Fruit fly (Drosophila melanogaster): ENCODE data around the gene CG4789.

CG4789 gene

DNA sequence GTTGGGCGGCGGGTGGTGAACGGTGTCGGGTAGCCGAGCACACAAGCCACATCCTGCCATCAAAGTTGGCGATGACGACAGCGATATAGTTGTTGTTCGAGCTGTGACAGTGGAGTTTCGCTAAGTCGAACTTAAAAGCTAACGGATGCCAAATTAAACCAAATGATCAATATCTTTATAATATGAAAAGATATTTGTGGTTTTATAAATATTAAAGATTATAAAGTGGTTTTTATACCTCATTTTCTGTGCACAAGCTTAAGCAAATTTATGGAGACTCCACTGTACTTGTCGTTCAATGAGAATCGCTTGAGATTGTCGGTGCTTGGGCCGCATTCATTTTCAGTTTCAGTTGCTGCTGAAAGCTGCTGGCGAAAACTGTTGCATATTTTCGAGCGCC, 21.4 kb downstream of the CG4789 start (continued):
- TF ChIP-seq PHDP (tag; optimal IDR thresholded peaks at IDR 0.05) (peak; percentile 66), CG1233 (GFP tag; optimal IDR thresholded peaks at IDR 0.05) (peak; percentile 11), CG10147 (GFP tag; optimal IDR thresholded peaks at IDR 0.05) (peak; percentile 29), CG16815 (GFP tag; optimal IDR thresholded peaks at IDR 0.05) (peak; percentile 5), ssp (GFP tag; IDR thresholded peaks at IDR 0.05) (no peak), Ptx1 (GFP tag; IDR thresholded peaks at IDR 0.05) (peak; percentile 66), CG15269 (tag; optimal IDR thresholded peaks at IDR 0.05) (peak; percentile 71), maf-S (GFP tag; optimal IDR thresholded peaks at IDR 0.05) (no peak), CG7839 (tag; optimal IDR thresholded peaks at IDR 0.05) (peak; percentile 70), CG10462 (GFP tag; optimal IDR thresholded peaks at IDR 0.05) (no peak), CG10321 (GFP tag; IDR thresholded peaks at IDR 0.05) (peak; percentile 25; the same call in 1 of the 2 replicates), CG11504 (tag; optimal IDR thresholded peaks at IDR 0.05) (peak; percentile 77), CG14667 (GFP tag; IDR thresholded peaks at IDR 0.05) (peak; percentile 37; the same call in 1 of the 2 replicates), CG2120 (GFP tag; optimal IDR thresholded peaks at IDR 0.05) (peak; percentile 29), MTF-1 (GFP tag; optimal IDR thresholded peaks at IDR 0.05; ENCODE audit: borderline replicate concordance) (no peak), jigr1 (GFP tag; IDR thresholded peaks at IDR 0.05) (no peak), Ssrp (tag; optimal IDR thresholded peaks at IDR 0.05) (peak; percentile 53), ATbp (GFP tag; optimal IDR thresholded peaks at IDR 0.05) (peak; percentile 61), Optix (GFP tag; IDR thresholded peaks at IDR 0.05) (no peak), CG30020 (tag; optimal IDR thresholded peaks at IDR 0.05) (no peak), CG8765 (GFP tag; IDR thresholded peaks at IDR 0.05) (no peak), CG8290 (GFP tag; optimal IDR thresholded peaks at IDR 0.05) (no peak), CG8290 (tag; optimal IDR thresholded peaks at IDR 0.05) (peak in 1 of 2 experiments; percentile 19), Fer2 (tag; optimal IDR thresholded peaks at IDR 0.05) (no peak), bsh (GFP tag; optimal IDR thresholded peaks at IDR 0.05) (peak in 1 of 2 experiments; percentile 71), CG12769 (tag; optimal IDR thresholded peaks at IDR 0.05) (peak; percentile 19), exex (tag; optimal IDR thresholded peaks at IDR 0.05) (no peak), CG9932 (GFP tag; IDR thresholded peaks at IDR 0.05) (peak; percentile 30; the same call in 1 of the 2 replicates), CG3065 (GFP tag; optimal IDR thresholded peaks at IDR 0.05) (no peak), p53 (GFP tag; optimal IDR thresholded peaks at IDR 0.05) (no peak), scrt (GFP tag; optimal IDR thresholded peaks at IDR 0.05) (peak; percentile 1), Oli (tag; optimal IDR thresholded peaks at IDR 0.05) (peak; percentile 52), fu2 (GFP tag; optimal IDR thresholded peaks at IDR 0.05) (no peak), CG3407 (GFP tag; optimal IDR thresholded peaks at IDR 0.05) (peak; percentile 11), lov (optimal IDR thresholded peaks at IDR 0.05) (no peak), lov (GFP tag; IDR thresholded peaks at IDR 0.05) (no peak), CG17912 (GFP tag; optimal IDR thresholded peaks at IDR 0.05) (no peak), Mrtf (GFP tag; IDR thresholded peaks at IDR 0.05) (0 out of 3 replicates have a peak, but pooled peaks have one; percentile 34), CG4424 (GFP tag; optimal IDR thresholded peaks at IDR 0.05) (peak; percentile 35), her (GFP tag; optimal IDR thresholded peaks at IDR 0.05) (no peak), Asciz (GFP tag; optimal IDR thresholded peaks at IDR 0.05) (no peak), CG9727 (GFP tag; optimal IDR thresholded peaks at IDR 0.05) (no peak), CG4730 (GFP tag; IDR thresholded peaks at IDR 0.05) (peak; percentile 39; the same call in 1 of the 2 replicates), tap (tag; optimal IDR thresholded peaks at IDR 0.05) (peak; percentile 50), sd (tag; optimal IDR thresholded peaks at IDR 0.05) (no peak), cwo (GFP tag; optimal IDR thresholded peaks at IDR 0.05) (peak; percentile 21), tio (GFP tag; optimal IDR thresholded peaks at IDR 0.05) (peak; percentile 38), amos (GFP tag; IDR thresholded peaks at IDR 0.05; ENCODE audit: partially characterized antibody) (no peak), cato (GFP tag; optimal IDR thresholded peaks at IDR 0.05; ENCODE audit: borderline replicate concordance) (no peak), CG11695 (GFP tag; IDR thresholded peaks at IDR 0.05) (peak; percentile 67), CG12299 (tag; optimal IDR thresholded peaks at IDR 0.05) (peak; percentile 11)

Measured in whole organism, embryonic.